Worm (Caenorhabditis elegans): ENCODE data around the gene W09D6.4.

Gene W09D6.4

DNA sequence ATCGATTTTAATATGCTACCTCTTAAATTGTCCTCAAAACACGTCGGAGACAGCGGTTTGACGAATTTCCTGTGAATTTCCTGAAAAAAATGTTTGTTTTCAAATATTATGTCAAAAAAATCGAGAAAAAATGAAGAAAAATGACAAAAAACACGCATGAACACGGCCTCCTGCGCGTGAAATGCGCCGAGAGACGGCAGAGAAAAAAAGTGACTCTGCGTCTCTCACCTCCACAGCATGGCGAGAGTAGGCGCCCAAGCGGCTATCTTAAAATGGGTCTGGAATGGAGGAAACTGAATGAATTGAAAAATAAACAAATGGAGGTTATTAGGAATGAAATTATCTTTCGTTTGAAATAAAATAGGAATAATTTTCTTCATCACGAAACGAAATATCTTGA is 31.2 kb downstream of the W09D6.4 start:
- TF ChIP-seq unc-62 (GFP tag; optimal IDR thresholded peaks at IDR 0.05): no peak

ce11 chrIII:11112718-11113117 is 33.2 kb downstream of the W09D6.4 start:
- no peak for TF ChIP-seq unc-62 (GFP tag; optimal IDR thresholded peaks at IDR 0.05)

- no peak for TF ChIP-seq unc-62 (GFP tag; optimal IDR thresholded peaks at IDR 0.05)
Measured at ce11 chrIII:11113845-11114244, 34.3 kb downstream of the W09D6.4 start.

DNA sequence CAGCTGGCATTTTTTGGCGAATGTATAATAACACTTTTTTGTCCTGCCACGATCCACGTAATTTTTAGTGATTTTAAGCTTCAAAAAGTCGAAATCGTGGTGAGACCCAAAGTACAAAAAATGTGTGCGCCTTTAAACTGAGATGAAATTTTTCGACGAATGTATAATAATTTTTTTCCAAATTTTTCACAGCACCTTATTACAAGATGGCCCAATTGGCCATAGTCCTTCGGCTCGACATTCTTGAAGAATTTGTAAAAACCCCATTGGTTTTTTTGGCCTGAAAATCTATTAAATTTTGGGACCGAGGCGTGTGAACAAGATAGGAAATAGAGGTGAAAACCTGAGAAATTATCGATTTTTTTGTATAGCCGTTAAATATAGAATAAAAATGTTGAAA is 36.4 kb downstream of the W09D6.4 start:
- TF ChIP-seq unc-62 (GFP tag; optimal IDR thresholded peaks at IDR 0.05): no peak

DNA sequence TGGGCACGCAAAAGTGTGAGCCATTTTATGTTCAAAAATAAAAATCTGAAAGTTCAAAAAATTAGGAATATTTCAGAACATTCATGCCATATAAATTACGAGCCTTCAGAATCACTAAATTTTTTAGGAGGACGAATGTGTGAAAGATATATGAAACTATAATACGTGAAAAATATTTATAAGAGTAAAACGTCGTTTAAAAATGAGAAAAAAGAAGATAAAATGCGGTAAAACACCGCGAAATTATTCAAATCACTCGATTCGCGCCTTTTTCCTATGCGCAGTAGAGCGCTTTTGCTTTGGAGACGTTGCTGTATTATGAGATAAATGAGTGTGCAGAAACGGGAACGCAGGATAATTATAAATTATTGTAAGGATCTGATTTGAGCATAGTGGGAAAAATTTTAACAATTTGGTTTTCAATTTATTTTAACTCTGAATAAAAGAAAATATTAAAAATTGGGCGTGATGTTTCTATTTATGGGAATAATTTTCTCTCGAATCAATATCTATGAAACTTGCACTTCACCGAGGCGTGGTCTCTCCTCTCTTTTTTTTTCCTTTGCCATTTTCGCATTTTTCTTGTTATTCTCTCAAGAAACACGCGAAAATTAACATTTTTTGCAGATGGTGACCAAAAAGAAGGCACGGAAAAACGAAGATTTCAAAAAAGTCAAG is 39.8 kb downstream of the W09D6.4 start, which contains the start of the genes sup-35 and Y48A6C.4:
sup-35 (minus strand) TSS at position 51 of the 678 bp plus-strand sequence.
Y48A6C.4 (plus strand) TSS at position 628 of the 678 bp plus-strand sequence.
- TF ChIP-seq unc-62 (GFP tag; optimal IDR thresholded peaks at IDR 0.05): no peak

- TF ChIP-seq unc-62 (GFP tag; optimal IDR thresholded peaks at IDR 0.05): no peak
Measured at ce11 chrIII:11123844-11124243, 44.3 kb downstream of the W09D6.4 start.

ce11 chrIII:11127528-11127927 is 48.0 kb downstream of the W09D6.4 start, which contains the start of gene Y48A6C.8:
Y48A6C.8 (minus strand) TSS chrIII:11127628.
- no peak for TF ChIP-seq unc-62 (GFP tag; optimal IDR thresholded peaks at IDR 0.05)

ce11 chrIII:11129363-11129762 is 49.8 kb downstream of the W09D6.4 start:
- TF ChIP-seq unc-62 (GFP tag; optimal IDR thresholded peaks at IDR 0.05): no peak
